Worm (Caenorhabditis elegans): ENCODE results near the gene Y79H2A.12.

ce11 chrIII:12077456-12077855, 48.8 kb upstream of the Y79H2A.12 start, which contains the start of gene php-3:
- TF ChIP-seq nhr-11 (tag; optimal IDR thresholded peaks at IDR 0.05) (no peak), ama-1 (optimal IDR thresholded peaks at IDR 0.05) (no peak), nhr-76 (tag; optimal IDR thresholded peaks at IDR 0.05) (no peak), nhr-25 (tag; optimal IDR thresholded peaks at IDR 0.05; ENCODE audit: borderline replicate concordance, insufficient read depth) (no peak), F26F4.8 (GFP tag; conservative IDR thresholded peaks at IDR 0.05) (no peak), lin-39 (tag; optimal IDR thresholded peaks at IDR 0.05) (no peak), nhr-102 (tag; optimal IDR thresholded peaks at IDR 0.05) (no peak), snpc-4 (tag; optimal IDR thresholded peaks at IDR 0.05) (no peak), unc-39 (tag; optimal IDR thresholded peaks at IDR 0.05) (no peak), ztf-11 (tag; optimal IDR thresholded peaks at IDR 0.05) (no peak), lin-13 (GFP tag; optimal IDR thresholded peaks at IDR 0.05) (no peak), egl-27 (tag; optimal IDR thresholded peaks at IDR 0.05) (no peak), nhr-77 (tag; optimal IDR thresholded peaks at IDR 0.05) (no peak), F37D6.2 (tag; optimal IDR thresholded peaks at IDR 0.05) (no peak)
